Worm (Caenorhabditis elegans) whole organism, L4 larva: Measurements from ENCODE around the gene catp-8.

Experiments
- ama-1 ChIP-seq: fragments of 150-350 bp; optimal IDR thresholded peaks from 2 replicates; lab custom pipeline; 2014; ENCODE audit warnings: inconsistent platforms, mixed read lengths
- jun-1 ChIP-seq: fragments of 150-350 bp; optimal IDR thresholded peaks from 2 replicates; lab custom pipeline; 2014; ENCODE audit warnings: missing biosample characterization, missing genetic modification reagents, missing genetic modification characterization
- mep-1 ChIP-seq: fragments of 150-350 bp; sonication (generic microtip); optimal IDR thresholded peaks from 3 replicates; lab custom pipeline; 2014; ENCODE audit warnings: missing biosample characterization, missing genetic modification characterization

- TF ChIP-seq ama-1 (lab: Kevin White, UChicago) (no peak), jun-1 (tag; lab: Kevin White, UChicago) (no peak), mep-1 (no peak)
Observed at ce11 chrIV:11523685-11524084, 44.6 kb upstream of the catp-8 start.
